Fruit fly (Drosophila melanogaster): ENCODE results near the gene CG14689.
A peak's percentile ranks its signal among the peaks of the same experiment; 100 is the strongest.

CG14689 gene

dm6 chr3R:10688835-10689234, 22.2 kb downstream of the CG14689 start (continued):
- TF ChIP-seq CG18619 (GFP tag; optimal IDR thresholded peaks at IDR 0.05) (peak; percentile 10), inv (GFP tag; IDR thresholded peaks at IDR 0.05; ENCODE audit: partially characterized antibody) (no peak), HLH54F (GFP tag; optimal IDR thresholded peaks at IDR 0.05) (no peak), CG8478 (optimal IDR thresholded peaks at IDR 0.05) (no peak), chm (GFP tag; IDR thresholded peaks at IDR 0.05) (no peak), zf30C (GFP tag; optimal IDR thresholded peaks at IDR 0.05) (no peak), Opbp (GFP tag; IDR thresholded peaks at IDR 0.05; ENCODE audit: partially characterized antibody) (no peak), ato (GFP tag; IDR thresholded peaks at IDR 0.05; ENCODE audit: partially characterized antibody) (no peak), Max (GFP tag; optimal IDR thresholded peaks at IDR 0.05) (no peak), CG34224 (GFP tag; IDR thresholded peaks at IDR 0.05; ENCODE audit: partially characterized antibody) (no peak), NFAT (GFP tag; IDR thresholded peaks at IDR 0.05) (peak; percentile 57), Stat92E (GFP tag; optimal IDR thresholded peaks at IDR 0.05) (no peak), ash1 (GFP tag; optimal IDR thresholded peaks at IDR 0.05) (no peak), Doc3 (GFP tag; IDR thresholded peaks at IDR 0.05; ENCODE audit: partially characterized antibody) (no peak), cwo (GFP tag; optimal IDR thresholded peaks at IDR 0.05) (peak; percentile 55), Rfx (GFP tag; IDR thresholded peaks at IDR 0.05) (peak; percentile 88), unc-4 (GFP tag; IDR thresholded peaks at IDR 0.05; ENCODE audit: partially characterized antibody) (no peak), CG10431 (GFP tag; optimal IDR thresholded peaks at IDR 0.05) (no peak), gsb (GFP tag; IDR thresholded peaks at IDR 0.05) (peak; percentile 45), crp (GFP tag; optimal IDR thresholded peaks at IDR 0.05) (no peak), CG10366 (GFP tag; IDR thresholded peaks at IDR 0.05) (no peak), sisA (GFP tag; IDR thresholded peaks at IDR 0.05) (no peak), CG7963 (GFP tag; IDR thresholded peaks at IDR 0.05; ENCODE audit: partially characterized antibody) (no peak), CG10979 (tag; optimal IDR thresholded peaks at IDR 0.05) (peak; percentile 33), CG18476 (GFP tag; optimal IDR thresholded peaks at IDR 0.05) (peak; percentile 18), CrebB (tag; optimal IDR thresholded peaks at IDR 0.05) (peak; percentile 22), Hr51 (GFP tag; optimal IDR thresholded peaks at IDR 0.05) (peak in 1 of 2 experiments; percentile 30), CG6765 (GFP tag; optimal IDR thresholded peaks at IDR 0.05) (no peak), en (GFP tag; optimal IDR thresholded peaks at IDR 0.05) (no peak), slou (GFP tag; optimal IDR thresholded peaks at IDR 0.05) (no peak), pzg (GFP tag; optimal IDR thresholded peaks at IDR 0.05) (no peak), CG9215 (GFP tag; IDR thresholded peaks at IDR 0.05) (peak; percentile 55), jumu (GFP tag; optimal IDR thresholded peaks at IDR 0.05) (no peak), tll (GFP tag; optimal IDR thresholded peaks at IDR 0.05) (no peak), CG34376 (GFP tag; optimal IDR thresholded peaks at IDR 0.05) (no peak), Oaz (GFP tag; IDR thresholded peaks at IDR 0.05) (0 out of 2 replicates have a peak, but pooled peaks have one; percentile 27), so (GFP tag; IDR thresholded peaks at IDR 0.05) (peak; percentile 18; the same call in 1 of the 3 replicates), CG7271 (tag; optimal IDR thresholded peaks at IDR 0.05) (no peak), gro (GFP tag; optimal IDR thresholded peaks at IDR 0.05) (peak; percentile 29), grn (GFP tag; optimal IDR thresholded peaks at IDR 0.05) (no peak), ham (GFP tag; IDR thresholded peaks at IDR 0.05) (no peak), dysf (GFP tag; IDR thresholded peaks at IDR 0.05) (peak; percentile 80), CG43689 (GFP tag; IDR thresholded peaks at IDR 0.05) (no peak), CG17328 (GFP tag; IDR thresholded peaks at IDR 0.05) (0 out of 2 replicates have a peak, but pooled peaks have one; percentile 15), gce (GFP tag; IDR thresholded peaks at IDR 0.05) (peak; percentile 60; the same call in 1 of the 3 replicates), odd (GFP tag; optimal IDR thresholded peaks at IDR 0.05) (no peak), zen2 (GFP tag; IDR thresholded peaks at IDR 0.05; ENCODE audit: partially characterized antibody) (no peak), CG6254 (GFP tag; optimal IDR thresholded peaks at IDR 0.05) (no peak), Mad (GFP tag; optimal IDR thresholded peaks at IDR 0.05) (no peak), CG4617 (GFP tag; optimal IDR thresholded peaks at IDR 0.05; ENCODE audit: borderline replicate concordance) (no peak)

Measured in whole organism, embryonic.